Fruit fly (Drosophila melanogaster): ENCODE results near the gene Mcm6.
A peak's percentile ranks its signal among the peaks of the same experiment; 100 is the strongest.

Mcm6 gene

DNA sequence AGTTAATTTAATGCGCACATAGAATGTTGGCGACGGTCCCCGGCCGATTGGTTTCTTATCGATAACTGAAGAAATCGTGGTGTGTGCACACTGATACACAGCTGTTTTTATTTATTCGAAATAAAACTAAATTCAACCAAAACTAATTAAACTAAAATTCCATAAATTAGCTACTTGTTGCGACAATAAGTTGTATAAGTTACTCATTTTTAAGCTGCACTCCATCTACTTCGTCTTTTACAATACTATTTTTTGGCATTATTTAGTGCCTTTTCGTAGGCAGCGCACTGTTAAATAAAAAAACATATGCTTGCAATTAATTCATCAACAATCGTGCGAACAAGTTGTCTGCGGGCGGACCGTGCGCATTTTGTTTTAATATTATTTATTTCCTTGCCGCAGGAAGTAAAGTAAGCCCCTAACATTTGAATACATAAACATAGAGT, 12.8 kb upstream of the Mcm6 start, which contains the start of the genes CG3224 and Ctr1A (continued):
- TF ChIP-seq CG7372 (GFP tag; IDR thresholded peaks at IDR 0.05) = no peak
- TF ChIP-seq BEAF-32 (GFP tag; optimal IDR thresholded peaks at IDR 0.05) = peak; percentile 57
- TF ChIP-seq unpg (GFP tag; optimal IDR thresholded peaks at IDR 0.05) = no peak
- TF ChIP-seq trh (GFP tag; optimal IDR thresholded peaks at IDR 0.05) = no peak
- no peak for TF ChIP-seq luna (GFP tag; optimal IDR thresholded peaks at IDR 0.05)
- peak; percentile 23 for TF ChIP-seq zf30C (GFP tag; optimal IDR thresholded peaks at IDR 0.05)
- no peak for TF ChIP-seq CG17612 (GFP tag; IDR thresholded peaks at IDR 0.05)
- TF ChIP-seq grau (tag; optimal IDR thresholded peaks at IDR 0.05) = no peak
- no peak for TF ChIP-seq NfI (GFP tag; optimal IDR thresholded peaks at IDR 0.05)
- no peak for TF ChIP-seq CG8388 (GFP tag; optimal IDR thresholded peaks at IDR 0.05)
- peak; percentile 13 for TF ChIP-seq lab (GFP tag; optimal IDR thresholded peaks at IDR 0.05)
- TF ChIP-seq CG18599 (GFP tag; optimal IDR thresholded peaks at IDR 0.05) = no peak
- TF ChIP-seq pros (GFP tag; optimal IDR thresholded peaks at IDR 0.05) = no peak
- no peak for TF ChIP-seq CG4617 (GFP tag; optimal IDR thresholded peaks at IDR 0.05; ENCODE audit: borderline replicate concordance)
- TF ChIP-seq zen (tag; optimal IDR thresholded peaks at IDR 0.05) = peak; percentile 22
- TF ChIP-seq sd (tag; optimal IDR thresholded peaks at IDR 0.05) = no peak
- no peak for TF ChIP-seq prd (optimal IDR thresholded peaks at IDR 0.05)
- TF ChIP-seq prd (GFP tag; IDR thresholded peaks at IDR 0.05) = no peak
- TF ChIP-seq nau (GFP tag; optimal IDR thresholded peaks at IDR 0.05) = no peak
- TF ChIP-seq MESR4 (GFP tag; optimal IDR thresholded peaks at IDR 0.05) = peak; percentile 28
- no peak for TF ChIP-seq CG1647 (GFP tag; optimal IDR thresholded peaks at IDR 0.05)
- no peak for TF ChIP-seq Hand (GFP tag; optimal IDR thresholded peaks at IDR 0.05)
- no peak for TF ChIP-seq sim (GFP tag; IDR thresholded peaks at IDR 0.05)
- no peak for TF ChIP-seq sob (GFP tag; IDR thresholded peaks at IDR 0.05)
- no peak for TF ChIP-seq CG10462 (GFP tag; optimal IDR thresholded peaks at IDR 0.05)
- no peak for TF ChIP-seq fd102C (GFP tag; optimal IDR thresholded peaks at IDR 0.05)
- no peak for TF ChIP-seq tin (GFP tag; optimal IDR thresholded peaks at IDR 0.05)
- no peak for TF ChIP-seq Taf1 (GFP tag; IDR thresholded peaks at IDR 0.05)

- TF ChIP-seq Nf-YA (GFP tag; IDR thresholded peaks at IDR 0.05) (0 out of 2 replicates have a peak, but pooled peaks have one; percentile 11), CG4328 (GFP tag; optimal IDR thresholded peaks at IDR 0.05) (no peak), CG6791 (GFP tag; IDR thresholded peaks at IDR 0.05; ENCODE audit: partially characterized antibody) (no peak), CG14441 (GFP tag; IDR thresholded peaks at IDR 0.05) (peak; percentile 43; the same call in 1 of the 2 replicates), cg (GFP tag; optimal IDR thresholded peaks at IDR 0.05) (peak; percentile 45), H15 (GFP tag; IDR thresholded peaks at IDR 0.05) (0 out of 3 replicates have a peak, but pooled peaks have one; percentile 8), sens (GFP tag) (peak; percentile 73), Pdp1 (GFP tag; optimal IDR thresholded peaks at IDR 0.05) (peak in 1 of 2 experiments; percentile 51), nom (GFP tag; optimal IDR thresholded peaks at IDR 0.05) (peak; percentile 3), CG34422 (GFP tag; IDR thresholded peaks at IDR 0.05) (0 out of 3 replicates have a peak, but pooled peaks have one; percentile 9), CG17359 (tag; optimal IDR thresholded peaks at IDR 0.05) (peak; percentile 5), CG12769 (tag; optimal IDR thresholded peaks at IDR 0.05) (peak; percentile 17), dysf (GFP tag; IDR thresholded peaks at IDR 0.05) (peak; percentile 16; the same call in 1 of the 3 replicates), pfk (GFP tag; optimal IDR thresholded peaks at IDR 0.05) (no peak), chinmo (GFP tag; IDR thresholded peaks at IDR 0.05; ENCODE audit: partially characterized antibody) (0 out of 4 replicates have a peak, but pooled peaks have one; percentile 2)
Observed at dm6 chrX:6661880-6662279, 12.3 kb upstream of the Mcm6 start.
